Worm (Caenorhabditis elegans) whole organism, late embryonic: ENCODE data around the gene srw-109.

Source experiments
- ceh-31 ChIP-seq: sonication (generic microtip); optimal IDR thresholded peaks from 2 replicates; lab custom pipeline; 2016; ENCODE audit warnings: missing genetic modification characterization, missing compliant biosample characterization
- ceh-48 ChIP-seq: sonication (generic microtip); optimal IDR thresholded peaks from 2 replicates; lab custom pipeline; 2016; ENCODE audit warnings: missing genetic modification characterization, inconsistent platforms, missing compliant biosample characterization
- fkh-10 ChIP-seq: fragments of 150-350 bp; optimal IDR thresholded peaks from 2 replicates; lab custom pipeline; 2014; ENCODE audit warnings: missing biosample characterization, missing genetic modification reagents, missing genetic modification characterization
- lim-6 ChIP-seq: sonication (generic microtip); optimal IDR thresholded peaks from 2 replicates; lab custom pipeline; 2016; ENCODE audit warnings: missing genetic modification characterization, missing compliant biosample characterization
- sdc-2 ChIP-seq: sonication (generic microtip); optimal IDR thresholded peaks from 2 replicates; lab custom pipeline; 2016; ENCODE audit warnings: missing genotype, missing genetic modification characterization, missing compliant biosample characterization
- unc-42 ChIP-seq: sonication (generic microtip); optimal IDR thresholded peaks from 2 replicates; lab custom pipeline; 2016; ENCODE audit warnings: missing genotype, missing genetic modification characterization, missing compliant biosample characterization
- unc-55 ChIP-seq: sonication (generic microtip); optimal IDR thresholded peaks from 2 replicates; lab custom pipeline; 2017; ENCODE audit warnings: missing biosample characterization, missing genetic modification reagents, missing genetic modification characterization

ce11 chrV:585472-585871 is 23.3 kb downstream of the srw-109 start, which contains the start of gene K06H6.2:
- TF ChIP-seq sdc-2 (tag; lab: Kevin White, UChicago) (no peak), fkh-10 (GFP tag; lab: Kevin White, UChicago) (no peak), ceh-31 (tag; lab: Kevin White, UChicago) (no peak), lim-6 (tag; lab: Kevin White, UChicago) (no peak), unc-42 (tag; lab: Kevin White, UChicago) (no peak), unc-55 (GFP tag; lab: Kevin White, UChicago) (no peak), ceh-48 (tag; lab: Kevin White, UChicago) (no peak)
